Worm (Caenorhabditis elegans) whole organism, young adult: ENCODE results near the gene F57B9.3.
A peak's percentile ranks its signal among the peaks of the same experiment; 100 is the strongest.

Source experiments
- F37B4.10 ChIP-seq: fragments of 200-800 bp; sonication (Bioruptor generic); IDR thresholded peaks from 2 replicates; pipeline ENCODE4 v1.3.6; 2022; ENCODE audit warnings: missing genetic modification characterization, missing compliant biosample characterization
- K11D2.4 ChIP-seq: fragments of 200-800 bp; sonication (Bioruptor generic); IDR thresholded peaks from 2 replicates; pipeline ENCODE4 v1.3.6; 2022; ENCODE audit warnings: missing genetic modification reagents, missing genetic modification characterization, missing compliant biosample characterization
- T07F8.4 ChIP-seq: sonication (generic microtip); optimal IDR thresholded peaks from 2 replicates; lab custom pipeline; 2016; ENCODE audit warnings: mild to moderate bottlenecking, missing genetic modification characterization, moderate library complexity, missing compliant biosample characterization
- T26A5.8 ChIP-seq: sonication (generic microtip); optimal IDR thresholded peaks from 2 replicates; lab custom pipeline; 2016; ENCODE audit warnings: missing genetic modification characterization, missing compliant biosample characterization
- Y53F4B.3 ChIP-seq: fragments of 200-800 bp; sonication (Bioruptor generic); IDR thresholded peaks from 2 replicates; pipeline ENCODE4 v1.3.6; 2022; ENCODE audit warnings: missing genetic modification reagents, missing genetic modification characterization, missing compliant biosample characterization
- Y53G8AR.9 ChIP-seq: fragments of 200-800 bp; sonication (Bioruptor generic); conservative IDR thresholded peaks from 2 replicates; pipeline ENCODE4 v1.3.6; 2022; ENCODE audit warnings: missing genetic modification reagents, missing genetic modification characterization, missing compliant biosample characterization
- Y67H2A.10 ChIP-seq: fragments of 200-800 bp; sonication (Bioruptor generic); conservative IDR thresholded peaks from 2 replicates; pipeline ENCODE4 v1.3.6; 2022; ENCODE audit warnings: missing genetic modification reagents, missing genetic modification characterization, missing compliant biosample characterization
- Y79H2A.3 ChIP-seq: fragments of 200-800 bp; sonication (Bioruptor generic); conservative IDR thresholded peaks from 2 replicates; pipeline ENCODE4 v1.3.6; 2022; ENCODE audit warnings: missing genetic modification reagents, missing genetic modification characterization, missing compliant biosample characterization
- Y95B8A.8 ChIP-seq: fragments of 200-800 bp; sonication (Bioruptor generic); IDR thresholded peaks from 2 replicates; pipeline ENCODE4 v1.3.6; 2022; ENCODE audit warnings: missing genetic modification reagents, missing genetic modification characterization, missing compliant biosample characterization
- aptf-3 ChIP-seq: fragments of 200-800 bp; sonication (Bioruptor generic); IDR thresholded peaks from 2 replicates; pipeline ENCODE4 v1.3.6; 2022; ENCODE audit warnings: missing genetic modification characterization, missing compliant biosample characterization
- attf-3 ChIP-seq: fragments of 200-800 bp; sonication (Bioruptor generic); conservative IDR thresholded peaks from 2 replicates; pipeline ENCODE4 v1.3.6; 2022; ENCODE audit warnings: missing genetic modification reagents, missing genetic modification characterization, missing compliant biosample characterization
- bed-2 ChIP-seq: fragments of 200-800 bp; sonication (Bioruptor generic); IDR thresholded peaks from 2 replicates; pipeline ENCODE4 v1.3.6; 2022; ENCODE audit warnings: missing genetic modification reagents, missing genetic modification characterization, missing compliant biosample characterization
- cebp-1 ChIP-seq, 2 experiments: fragments of 200-800 bp in 1 of 2; sonication (Bioruptor generic) in 1 of 2; sonication (generic microtip) in 1 of 2; IDR thresholded peaks in 1 of 2; optimal IDR thresholded peaks in 1 of 2; 2 replicates each; pipeline versions ENCODE4 v1.3.6 to Lab custom; 2017 to 2022; ENCODE audit warnings: missing compliant biosample characterization in 2 of 2, missing genetic modification characterization in 2 of 2, mild to moderate bottlenecking in 1 of 2, missing genetic modification reagents in 1 of 2, moderate library complexity in 1 of 2
- chd-7 ChIP-seq: sonication (generic microtip); optimal IDR thresholded peaks from 2 replicates; lab custom pipeline; 2016; ENCODE audit warnings: mild to moderate bottlenecking, missing genetic modification characterization, moderate library complexity, missing compliant biosample characterization
- dox-1 ChIP-seq: fragments of 200-800 bp; sonication (Bioruptor generic); IDR thresholded peaks from 2 replicates; pipeline ENCODE4 v1.3.6; 2022; ENCODE audit warnings: missing genetic modification reagents, missing genetic modification characterization, missing compliant biosample characterization
- egl-18 ChIP-seq: fragments of 200-800 bp; sonication (Bioruptor generic); IDR thresholded peaks from 2 replicates; pipeline ENCODE4 v1.3.6; 2022; ENCODE audit warnings: missing genetic modification reagents, missing genetic modification characterization, missing compliant biosample characterization
- ets-4 ChIP-seq: fragments of 200-800 bp; sonication (Bioruptor generic); optimal IDR thresholded peaks from 2 replicates; lab custom pipeline; 2018; ENCODE audit warnings: mild to moderate bottlenecking, missing genetic modification characterization, missing compliant biosample characterization
- hlh-12 ChIP-seq: sonication (generic microtip); optimal IDR thresholded peaks from 2 replicates; lab custom pipeline; 2016; ENCODE audit warnings: missing genetic modification characterization, missing compliant biosample characterization
- let-526 ChIP-seq: fragments of 200-800 bp; sonication (Bioruptor generic); IDR thresholded peaks from 2 replicates; pipeline ENCODE4 v1.3.6; 2022; ENCODE audit warnings: missing genetic modification reagents, missing genetic modification characterization, missing compliant biosample characterization
- let-607 ChIP-seq, 2 experiments: fragments of 200-800 bp in 1 of 2; sonication (Bioruptor generic) in 1 of 2; sonication (generic microtip) in 1 of 2; optimal IDR thresholded peaks; 2 replicates each; lab custom pipeline; 2016 to 2018; ENCODE audit warnings: mild to moderate bottlenecking in 2 of 2, missing compliant biosample characterization in 2 of 2, missing genetic modification characterization in 2 of 2, moderate library complexity in 2 of 2, missing genotype in 1 of 2
- lin-26 ChIP-seq: fragments of 200-800 bp; sonication (Bioruptor generic); IDR thresholded peaks from 2 replicates; pipeline ENCODE4 v1.3.6; 2022; ENCODE audit warnings: missing genetic modification reagents, missing genetic modification characterization, missing compliant biosample characterization
- lin-35 ChIP-seq, 3 experiments: fragments of 150-350 bp in 2 of 3; sonication (generic microtip) in 1 of 3; optimal IDR thresholded peaks; 2 replicates each; lab custom pipeline; 2014 to 2018; ENCODE audit warnings: missing biosample characterization in 3 of 3, missing genetic modification characterization in 3 of 3, missing genetic modification reagents in 3 of 3
- lin-40 ChIP-seq: sonication (generic microtip); optimal IDR thresholded peaks from 2 replicates; lab custom pipeline; 2016; ENCODE audit warnings: missing genetic modification characterization, mild to moderate bottlenecking, missing compliant biosample characterization, missing genotype, missing genetic modification reagents
- lir-1 ChIP-seq: fragments of 200-800 bp; sonication (Bioruptor generic); conservative IDR thresholded peaks from 2 replicates; pipeline ENCODE4 v1.3.6; 2022; ENCODE audit warnings: missing genetic modification reagents, missing genetic modification characterization, missing compliant biosample characterization
- lsy-27 ChIP-seq: sonication (generic microtip); optimal IDR thresholded peaks from 2 replicates; lab custom pipeline; 2017; ENCODE audit warnings: missing genetic modification characterization, mild to moderate bottlenecking, missing compliant biosample characterization, antibody characterized with exemption, missing genotype, borderline replicate concordance; ENCODE audit not compliant: insufficient read depth
- mcd-1 ChIP-seq: fragments of 200-800 bp; sonication (Bioruptor generic); IDR thresholded peaks from 2 replicates; pipeline ENCODE4 v1.3.6; 2022; ENCODE audit warnings: missing genetic modification reagents, missing genetic modification characterization, missing compliant biosample characterization
- mxl-1 ChIP-seq: sonication (generic microtip); optimal IDR thresholded peaks from 2 replicates; lab custom pipeline; 2016; ENCODE audit warnings: missing genetic modification characterization, missing compliant biosample characterization
- nhr-27 ChIP-seq: fragments of 200-800 bp; sonication (Bioruptor generic); optimal IDR thresholded peaks from 2 replicates; lab custom pipeline; 2018; ENCODE audit warnings: mild to moderate bottlenecking, missing genetic modification characterization, moderate library complexity, missing compliant biosample characterization
- nhr-80 ChIP-seq: sonication (generic microtip); optimal IDR thresholded peaks from 2 replicates; lab custom pipeline; 2016; ENCODE audit warnings: missing genetic modification characterization, missing compliant biosample characterization
- pha-4 ChIP-seq: fragments of 150-350 bp; sonication (generic microtip); optimal IDR thresholded peaks from 2 replicates; lab custom pipeline; 2014; ENCODE audit warnings: missing biosample characterization, missing genetic modification reagents, missing genetic modification characterization
- repo-1 ChIP-seq: sonication (generic microtip); optimal IDR thresholded peaks from 2 replicates; lab custom pipeline; 2017; ENCODE audit warnings: mild to moderate bottlenecking, missing genetic modification characterization, missing compliant biosample characterization
- snpc-1.3 ChIP-seq: sonication (generic microtip); optimal IDR thresholded peaks from 2 replicates; lab custom pipeline; 2017; ENCODE audit warnings: missing genetic modification characterization, mild to moderate bottlenecking, missing compliant biosample characterization, antibody characterized with exemption, moderate library complexity, missing genotype, missing genetic modification reagents; ENCODE audit not compliant: insufficient read depth
- somi-1 ChIP-seq: fragments of 200-800 bp; sonication (Bioruptor generic); optimal IDR thresholded peaks from 2 replicates; lab custom pipeline; 2018; ENCODE audit warnings: mild to moderate bottlenecking, missing genetic modification characterization, missing compliant biosample characterization
- tbp1 ChIP-seq: fragments of 200-800 bp; sonication (Bioruptor generic); optimal IDR thresholded peaks from 2 replicates; lab custom pipeline; 2018; ENCODE audit warnings: mild to moderate bottlenecking, missing genetic modification characterization, missing compliant biosample characterization
- unc-130 ChIP-seq: sonication (generic microtip); optimal IDR thresholded peaks from 2 replicates; lab custom pipeline; 2016; ENCODE audit warnings: missing genetic modification reagents, missing genetic modification characterization, missing compliant biosample characterization
- ztf-22 ChIP-seq: fragments of 200-800 bp; sonication (Bioruptor generic); optimal IDR thresholded peaks from 2 replicates; lab custom pipeline; 2018; ENCODE audit warnings: mild to moderate bottlenecking, missing genetic modification characterization, moderate library complexity, missing compliant biosample characterization
- ztf-26 ChIP-seq: sonication (generic microtip); optimal IDR thresholded peaks from 2 replicates; lab custom pipeline; 2017; ENCODE audit warnings: missing genetic modification characterization, missing compliant biosample characterization
- ztf-6 ChIP-seq: fragments of 200-800 bp; sonication (Bioruptor generic); IDR thresholded peaks from 2 replicates; pipeline ENCODE4 v1.3.6; 2022; ENCODE audit warnings: missing genetic modification reagents, missing genetic modification characterization, missing compliant biosample characterization

The F57B9.3 gene

ce11 chrIII:6898518-6898917, 41.1 kb upstream of the F57B9.3 start:
- TF ChIP-seq somi-1 (GFP tag; lab: Kevin White, UChicago) = peak; percentile 60
- 0 out of 2 replicates have a peak, but pooled peaks have one; percentile 8 for TF ChIP-seq Y53G8AR.9 (GFP tag; lab: Robert Waterston, UW)
- no peak for TF ChIP-seq snpc-1.3 (tag; lab: Kevin White, UChicago)
- TF ChIP-seq tbp1 (GFP tag; lab: Kevin White, UChicago) = peak; percentile 7
- TF ChIP-seq let-526 (GFP tag; lab: Robert Waterston, UW) = no peak
- peak; percentile 43 for TF ChIP-seq ztf-26 (tag; lab: Kevin White, UChicago)
- peak; percentile 13 for TF ChIP-seq lin-40
- no peak for TF ChIP-seq cebp-1 (GFP tag; IDR thresholded peaks at IDR 0.05; lab: Robert Waterston, UW)
- peak; percentile 15 for TF ChIP-seq cebp-1 (tag; optimal IDR thresholded peaks at IDR 0.05; lab: Kevin White, UChicago)
- TF ChIP-seq K11D2.4 (GFP tag; lab: Robert Waterston, UW) = peak; percentile 33; the same call in 1 of the 2 replicates

- no peak for TF ChIP-seq mcd-1
- no peak for TF ChIP-seq mxl-1 (tag; lab: Kevin White, UChicago)
- no peak for TF ChIP-seq T07F8.4 (tag; lab: Kevin White, UChicago)
- TF ChIP-seq Y53F4B.3 (GFP tag; lab: Robert Waterston, UW) = no peak
- TF ChIP-seq repo-1 = peak; percentile 36
- TF ChIP-seq bed-2 (GFP tag; lab: Robert Waterston, UW) = no peak
- TF ChIP-seq lsy-27 = no peak
- TF ChIP-seq, all 124 proteins: peak for 1
Measured at ce11 chrIII:6900609-6901008, 39.0 kb upstream of the F57B9.3 start.

DNA sequence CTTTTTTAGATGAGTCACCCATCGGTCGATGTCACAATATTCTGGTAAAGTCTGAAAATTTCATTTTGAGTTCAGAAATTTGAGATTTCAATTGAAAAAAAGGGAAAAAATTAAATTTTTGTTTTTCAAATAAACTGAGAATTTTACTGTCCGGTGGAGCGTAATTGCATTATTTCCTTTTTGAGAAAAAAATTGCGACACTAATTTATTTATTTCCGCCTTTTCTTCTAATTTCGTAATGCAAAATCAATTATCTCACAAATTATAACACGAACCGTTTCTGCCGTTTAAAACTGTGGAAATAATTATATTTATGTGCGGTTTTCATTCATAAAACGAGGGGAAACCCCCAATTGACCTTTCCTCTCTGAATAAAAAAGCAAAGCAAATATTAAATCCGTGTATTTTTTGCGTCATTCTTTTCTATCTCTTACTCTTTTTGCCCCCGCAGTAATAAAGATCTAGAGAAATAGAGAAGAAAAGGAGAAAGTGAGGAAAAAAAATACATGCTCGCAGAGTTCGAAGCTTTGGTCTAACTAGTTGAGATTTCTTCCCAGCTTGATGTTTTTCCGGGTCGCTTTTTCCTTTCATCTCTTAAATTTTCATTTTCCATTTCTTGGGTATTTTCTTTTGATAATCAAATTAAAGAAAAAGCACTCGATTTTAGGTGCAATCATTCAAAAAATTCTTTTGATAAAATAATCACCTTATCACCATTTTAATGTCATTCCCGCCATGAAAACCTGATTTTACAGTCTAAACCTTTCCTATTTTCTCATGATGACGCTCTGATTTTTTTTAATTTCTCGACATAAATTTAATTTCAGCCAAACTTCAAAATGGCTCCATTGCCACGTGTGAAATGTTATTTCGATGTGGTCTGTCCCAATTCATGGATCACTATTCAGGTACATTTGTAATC, 36.3 kb upstream of the F57B9.3 start, which contains the start of the genes brc-2 and T07E3.3:
Gene brc-2, minus strand, starts transcription at position 51 of the 922 bp plus-strand sequence.
Gene T07E3.3, plus strand, starts transcription at position 822 of the 922 bp plus-strand sequence.
- TF ChIP-seq Y95B8A.8 (no peak), cebp-1 (GFP tag; IDR thresholded peaks at IDR 0.05; lab: Robert Waterston, UW) (no peak), cebp-1 (tag; optimal IDR thresholded peaks at IDR 0.05; lab: Kevin White, UChicago) (peak; percentile 40), dox-1 (GFP tag; lab: Robert Waterston, UW) (no peak), chd-7 (tag; lab: Kevin White, UChicago) (no peak), Y79H2A.3 (GFP tag; lab: Robert Waterston, UW) (no peak), attf-3 (no peak), nhr-80 (tag; lab: Kevin White, UChicago) (peak; percentile 51)

DNA sequence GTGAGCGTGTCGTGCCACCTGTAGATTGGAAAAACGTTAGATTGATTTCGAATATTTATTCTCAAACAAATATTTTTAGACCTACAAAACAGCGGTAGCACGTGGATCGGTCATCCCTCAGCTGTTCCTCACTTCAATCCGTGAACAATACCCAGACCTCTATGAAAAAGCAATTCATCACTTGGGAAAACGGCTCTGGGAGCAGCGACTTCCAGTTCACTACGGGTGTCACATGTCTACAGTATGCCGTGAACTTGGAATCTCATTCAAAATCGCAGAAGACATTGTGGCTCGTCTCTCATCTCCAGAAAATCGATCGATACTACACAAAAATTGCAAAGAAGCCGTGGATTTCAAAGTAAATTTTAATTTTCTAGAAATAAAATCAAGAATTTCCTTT, 35.2 kb upstream of the F57B9.3 start:
- TF ChIP-seq tbp1 (GFP tag; lab: Kevin White, UChicago) = no peak
- no peak for TF ChIP-seq ets-4
- TF ChIP-seq egl-18 (GFP tag; lab: Robert Waterston, UW) = no peak
- no peak for TF ChIP-seq lir-1 (GFP tag; lab: Robert Waterston, UW)
- TF ChIP-seq let-607 (tag; optimal IDR thresholded peaks at IDR 0.05; lab: Kevin White, UChicago) = no peak
- no peak for TF ChIP-seq Y67H2A.10
- no peak for TF ChIP-seq lin-35 (GFP tag; optimal IDR thresholded peaks at IDR 0.05; lab: Kevin White, UChicago)
- no peak for TF ChIP-seq lin-26 (GFP tag; lab: Robert Waterston, UW)
- TF ChIP-seq hlh-12 (tag; lab: Kevin White, UChicago) = no peak
- no peak for TF ChIP-seq aptf-3 (GFP tag; lab: Robert Waterston, UW)
- no peak for TF ChIP-seq pha-4
- no peak for TF ChIP-seq lsy-27
- no peak for TF ChIP-seq ztf-22 (GFP tag; lab: Kevin White, UChicago)
- TF ChIP-seq nhr-27 (tag; lab: Kevin White, UChicago) = no peak
- TF ChIP-seq T26A5.8 (tag; lab: Kevin White, UChicago) = no peak
- TF ChIP-seq F37B4.10 (GFP tag; lab: Robert Waterston, UW) = no peak
- no peak for TF ChIP-seq unc-130 (GFP tag; lab: Kevin White, UChicago)
- TF ChIP-seq nhr-80 (tag; lab: Kevin White, UChicago) = no peak
- no peak for TF ChIP-seq ztf-6 (GFP tag; lab: Robert Waterston, UW)
